Worm (Caenorhabditis elegans) whole organism, young adult: ENCODE results near the gene cec-1.

Source experiments
- B0035.1 ChIP-seq: sonication (generic microtip); optimal IDR thresholded peaks from 2 replicates; lab custom pipeline; 2016; ENCODE audit warnings: missing genetic modification characterization, mild to moderate bottlenecking, missing compliant biosample characterization, missing genotype, missing genetic modification reagents
- C17E4.6 ChIP-seq: fragments of 200-800 bp; sonication (Bioruptor generic); IDR thresholded peaks from 2 replicates; pipeline ENCODE4 v1.3.6; 2022; ENCODE audit warnings: missing genetic modification reagents, missing genetic modification characterization, missing compliant biosample characterization
- F22D6.2 ChIP-seq: sonication (generic microtip); optimal IDR thresholded peaks from 2 replicates; lab custom pipeline; 2016; ENCODE audit warnings: mild to moderate bottlenecking, missing genetic modification characterization, missing compliant biosample characterization
- F23B12.7 ChIP-seq: sonication (generic microtip); optimal IDR thresholded peaks from 2 replicates; lab custom pipeline; 2017; ENCODE audit warnings: missing genetic modification characterization, mild to moderate bottlenecking, missing compliant biosample characterization, antibody characterized with exemption, moderate library complexity; ENCODE audit not compliant: insufficient read depth
- F33H1.4 ChIP-seq: fragments of 200-800 bp; sonication (Bioruptor generic); IDR thresholded peaks from 2 replicates; pipeline ENCODE4 v1.3.6; 2022; ENCODE audit warnings: missing genetic modification reagents, missing genetic modification characterization, missing compliant biosample characterization
- F37B4.10 ChIP-seq: fragments of 200-800 bp; sonication (Bioruptor generic); IDR thresholded peaks from 2 replicates; pipeline ENCODE4 v1.3.6; 2022; ENCODE audit warnings: missing genetic modification characterization, missing compliant biosample characterization
- F57A8.1 ChIP-seq: fragments of 200-800 bp; sonication (Bioruptor generic); optimal IDR thresholded peaks from 2 replicates; lab custom pipeline; 2018; ENCODE audit warnings: mild to moderate bottlenecking, missing genetic modification characterization, moderate library complexity, missing compliant biosample characterization
- K11D2.4 ChIP-seq: fragments of 200-800 bp; sonication (Bioruptor generic); IDR thresholded peaks from 2 replicates; pipeline ENCODE4 v1.3.6; 2022; ENCODE audit warnings: missing genetic modification reagents, missing genetic modification characterization, missing compliant biosample characterization
- K12H6.12 ChIP-seq: fragments of 200-800 bp; sonication (Bioruptor generic); optimal IDR thresholded peaks from 2 replicates; lab custom pipeline; 2018; ENCODE audit warnings: mild to moderate bottlenecking, missing genetic modification characterization, missing compliant biosample characterization
- T26A5.8 ChIP-seq: sonication (generic microtip); optimal IDR thresholded peaks from 2 replicates; lab custom pipeline; 2016; ENCODE audit warnings: missing genetic modification characterization, missing compliant biosample characterization
- Y53G8AR.9 ChIP-seq: fragments of 200-800 bp; sonication (Bioruptor generic); conservative IDR thresholded peaks from 2 replicates; pipeline ENCODE4 v1.3.6; 2022; ENCODE audit warnings: missing genetic modification reagents, missing genetic modification characterization, missing compliant biosample characterization
- Y56A3A.18 ChIP-seq: fragments of 200-800 bp; sonication (Bioruptor generic); IDR thresholded peaks from 2 replicates; pipeline ENCODE4 v1.3.6; 2022; ENCODE audit warnings: missing genetic modification reagents, missing genetic modification characterization, missing compliant biosample characterization
- Y67H2A.10 ChIP-seq: fragments of 200-800 bp; sonication (Bioruptor generic); conservative IDR thresholded peaks from 2 replicates; pipeline ENCODE4 v1.3.6; 2022; ENCODE audit warnings: missing genetic modification reagents, missing genetic modification characterization, missing compliant biosample characterization
- akir-1 ChIP-seq: fragments of 200-800 bp; sonication (Bioruptor generic); optimal IDR thresholded peaks from 2 replicates; lab custom pipeline; 2018; ENCODE audit warnings: mild to moderate bottlenecking, missing genetic modification characterization, moderate library complexity, missing compliant biosample characterization
- ccch-3 ChIP-seq: fragments of 200-800 bp; sonication (Bioruptor generic); optimal IDR thresholded peaks from 2 replicates; lab custom pipeline; 2018; ENCODE audit warnings: mild to moderate bottlenecking, missing genetic modification characterization, missing compliant biosample characterization
- ceh-79 ChIP-seq: sonication (generic microtip); optimal IDR thresholded peaks from 2 replicates; lab custom pipeline; 2017; ENCODE audit warnings: mild to moderate bottlenecking, missing genetic modification characterization, missing compliant biosample characterization
- efl-1 ChIP-seq: fragments of 150-350 bp; optimal IDR thresholded peaks from 2 replicates; lab custom pipeline; 2014; ENCODE audit warnings: missing biosample characterization, missing genetic modification reagents, missing genetic modification characterization
- egl-44 ChIP-seq: fragments of 200-800 bp; sonication (Bioruptor generic); IDR thresholded peaks from 2 replicates; pipeline ENCODE4 v1.3.6; 2022; ENCODE audit warnings: missing genetic modification reagents, missing genetic modification characterization, missing compliant biosample characterization
- egrh-3 ChIP-seq: fragments of 200-800 bp; sonication (Bioruptor generic); IDR thresholded peaks from 2 replicates; pipeline ENCODE4 v1.3.6; 2022; ENCODE audit warnings: missing genetic modification reagents, missing genetic modification characterization, missing compliant biosample characterization
- ets-4 ChIP-seq: fragments of 200-800 bp; sonication (Bioruptor generic); optimal IDR thresholded peaks from 2 replicates; lab custom pipeline; 2018; ENCODE audit warnings: mild to moderate bottlenecking, missing genetic modification characterization, missing compliant biosample characterization
- fkh-3 ChIP-seq: sonication (generic microtip); optimal IDR thresholded peaks from 2 replicates; lab custom pipeline; 2016; ENCODE audit warnings: mild to moderate bottlenecking, missing genetic modification characterization, missing compliant biosample characterization
- him-1 ChIP-seq: sonication (generic microtip); optimal IDR thresholded peaks from 2 replicates; lab custom pipeline; 2016; ENCODE audit warnings: missing genotype, missing genetic modification reagents, missing genetic modification characterization, missing compliant biosample characterization
- hlh-26 ChIP-seq: fragments of 200-800 bp; sonication (Bioruptor generic); conservative IDR thresholded peaks from 2 replicates; pipeline ENCODE4 v1.3.6; 2022; ENCODE audit warnings: missing genetic modification reagents, missing genetic modification characterization, missing compliant biosample characterization
- hrde-1 ChIP-seq: sonication (generic microtip); optimal IDR thresholded peaks from 2 replicates; lab custom pipeline; 2016; ENCODE audit warnings: missing genetic modification characterization, mild to moderate bottlenecking, missing compliant biosample characterization, moderate library complexity, missing genotype, missing genetic modification reagents, borderline replicate concordance
- let-607 ChIP-seq, 2 experiments: fragments of 200-800 bp in 1 of 2; sonication (Bioruptor generic) in 1 of 2; sonication (generic microtip) in 1 of 2; optimal IDR thresholded peaks; 2 replicates each; lab custom pipeline; 2016 to 2018; ENCODE audit warnings: mild to moderate bottlenecking in 2 of 2, missing compliant biosample characterization in 2 of 2, missing genetic modification characterization in 2 of 2, moderate library complexity in 2 of 2, missing genotype in 1 of 2
- lin-26 ChIP-seq: fragments of 200-800 bp; sonication (Bioruptor generic); IDR thresholded peaks from 2 replicates; pipeline ENCODE4 v1.3.6; 2022; ENCODE audit warnings: missing genetic modification reagents, missing genetic modification characterization, missing compliant biosample characterization
- lin-40 ChIP-seq: sonication (generic microtip); optimal IDR thresholded peaks from 2 replicates; lab custom pipeline; 2016; ENCODE audit warnings: missing genetic modification characterization, mild to moderate bottlenecking, missing compliant biosample characterization, missing genotype, missing genetic modification reagents
- lin-54 ChIP-seq: fragments of 200-800 bp; sonication (Bioruptor generic); optimal IDR thresholded peaks from 2 replicates; lab custom pipeline; 2018; ENCODE audit warnings: mild to moderate bottlenecking, missing genetic modification characterization, missing compliant biosample characterization
- lsl-1 ChIP-seq: fragments of 200-800 bp; sonication (Bioruptor generic); optimal IDR thresholded peaks from 2 replicates; lab custom pipeline; 2018; ENCODE audit warnings: mild to moderate bottlenecking, missing genetic modification characterization, moderate library complexity, missing compliant biosample characterization
- madf-10 ChIP-seq: sonication (generic microtip); optimal IDR thresholded peaks from 2 replicates; lab custom pipeline; 2016; ENCODE audit warnings: mild to moderate bottlenecking, missing genetic modification characterization, missing compliant biosample characterization
- madf-3 ChIP-seq: fragments of 200-800 bp; sonication (Bioruptor generic); IDR thresholded peaks from 2 replicates; pipeline ENCODE4 v1.3.6; 2022; ENCODE audit warnings: missing genetic modification reagents, missing genetic modification characterization, missing compliant biosample characterization
- madf-6 ChIP-seq: fragments of 200-800 bp; sonication (Bioruptor generic); IDR thresholded peaks from 2 replicates; pipeline ENCODE4 v1.3.6; 2022; ENCODE audit warnings: missing genetic modification reagents, missing genetic modification characterization, missing compliant biosample characterization
- madf-8 ChIP-seq: fragments of 200-800 bp; sonication (Bioruptor generic); conservative IDR thresholded peaks from 2 replicates; pipeline ENCODE4 v1.3.6; 2022; ENCODE audit warnings: missing genetic modification reagents, missing genetic modification characterization, missing compliant biosample characterization
- nfyb-1 ChIP-seq: fragments of 200-800 bp; sonication (Bioruptor generic); IDR thresholded peaks from 2 replicates; pipeline ENCODE4 v1.3.6; 2022; ENCODE audit warnings: missing genetic modification reagents, missing genetic modification characterization, missing compliant biosample characterization
- nhr-120 ChIP-seq: fragments of 200-800 bp; sonication (Bioruptor generic); IDR thresholded peaks from 2 replicates; pipeline ENCODE4 v1.3.6; 2022; ENCODE audit warnings: missing genetic modification characterization, missing compliant biosample characterization
- nhr-90 ChIP-seq: sonication (generic microtip); optimal IDR thresholded peaks from 2 replicates; lab custom pipeline; 2016; ENCODE audit warnings: missing genotype, mild to moderate bottlenecking, missing genetic modification characterization, missing compliant biosample characterization
- pbrm-1 ChIP-seq: fragments of 200-800 bp; sonication (Bioruptor generic); IDR thresholded peaks from 2 replicates; pipeline ENCODE4 v1.3.6; 2022; ENCODE audit warnings: missing genetic modification reagents, missing genetic modification characterization, missing compliant biosample characterization
- rcor-1 ChIP-seq: fragments of 200-800 bp; sonication (Bioruptor generic); IDR thresholded peaks from 2 replicates; pipeline ENCODE4 v1.3.6; 2022; ENCODE audit warnings: missing genetic modification reagents, missing genetic modification characterization, missing compliant biosample characterization
- repo-1 ChIP-seq: sonication (generic microtip); optimal IDR thresholded peaks from 2 replicates; lab custom pipeline; 2017; ENCODE audit warnings: mild to moderate bottlenecking, missing genetic modification characterization, missing compliant biosample characterization
- somi-1 ChIP-seq: fragments of 200-800 bp; sonication (Bioruptor generic); optimal IDR thresholded peaks from 2 replicates; lab custom pipeline; 2018; ENCODE audit warnings: mild to moderate bottlenecking, missing genetic modification characterization, missing compliant biosample characterization
- tbx-9 ChIP-seq: sonication (generic microtip); optimal IDR thresholded peaks from 2 replicates; lab custom pipeline; 2016; ENCODE audit warnings: borderline replicate concordance, missing genetic modification characterization, inconsistent platforms, missing compliant biosample characterization
- unc-62 ChIP-seq: fragments of 150-350 bp; optimal IDR thresholded peaks from 2 replicates; lab custom pipeline; 2014; ENCODE audit warnings: missing biosample characterization, missing genetic modification reagents, missing genetic modification characterization
- xnd-1 ChIP-seq: sonication (generic microtip); optimal IDR thresholded peaks from 2 replicates; lab custom pipeline; 2016; ENCODE audit warnings: missing genotype, missing genetic modification reagents, missing genetic modification characterization, missing compliant biosample characterization
- zfh-2 ChIP-seq: fragments of 200-800 bp; sonication (Bioruptor generic); conservative IDR thresholded peaks from 2 replicates; pipeline ENCODE4 v1.3.6; 2022; ENCODE audit warnings: missing genetic modification reagents, missing genetic modification characterization, missing compliant biosample characterization
- zim-3 ChIP-seq: sonication (generic microtip); optimal IDR thresholded peaks from 2 replicates; lab custom pipeline; 2017; ENCODE audit warnings: mild to moderate bottlenecking, missing genetic modification characterization, moderate library complexity, missing compliant biosample characterization
- ztf-18 ChIP-seq: sonication (generic microtip); optimal IDR thresholded peaks from 2 replicates; lab custom pipeline; 2016; ENCODE audit warnings: missing genotype, mild to moderate bottlenecking, missing genetic modification characterization, missing compliant biosample characterization
- ztf-22 ChIP-seq: fragments of 200-800 bp; sonication (Bioruptor generic); optimal IDR thresholded peaks from 2 replicates; lab custom pipeline; 2018; ENCODE audit warnings: mild to moderate bottlenecking, missing genetic modification characterization, moderate library complexity, missing compliant biosample characterization
- ztf-26 ChIP-seq: sonication (generic microtip); optimal IDR thresholded peaks from 2 replicates; lab custom pipeline; 2017; ENCODE audit warnings: missing genetic modification characterization, missing compliant biosample characterization
- ztf-28 ChIP-seq: fragments of 200-800 bp; sonication (Bioruptor generic); IDR thresholded peaks from 2 replicates; pipeline ENCODE4 v1.3.6; 2022; ENCODE audit warnings: missing genetic modification reagents, missing genetic modification characterization, missing compliant biosample characterization

cec-1 gene

ce11 chrIII:8411976-8412375 is 14.2 kb upstream of the cec-1 start (continued):
- TF ChIP-seq B0035.1 (tag; lab: Kevin White, UChicago) (no peak), K11D2.4 (GFP tag; lab: Robert Waterston, UW) (0 out of 2 replicates have a peak, but pooled peaks have one; percentile 25), somi-1 (GFP tag; lab: Kevin White, UChicago) (no peak), ztf-26 (tag; lab: Kevin White, UChicago) (no peak), ceh-79 (tag; lab: Kevin White, UChicago) (no peak), akir-1 (GFP tag; lab: Kevin White, UChicago) (no peak), F57A8.1 (GFP tag; lab: Kevin White, UChicago) (no peak), lin-40 (tag; lab: Kevin White, UChicago) (peak; percentile 41), efl-1 (GFP tag; lab: Kevin White, UChicago) (no peak), lsl-1 (GFP tag; lab: Kevin White, UChicago) (no peak), Y56A3A.18 (0 out of 2 replicates have a peak, but pooled peaks have one; percentile 48), ccch-3 (GFP tag; lab: Kevin White, UChicago) (no peak), nhr-90 (tag; lab: Kevin White, UChicago) (no peak), xnd-1 (tag; lab: Kevin White, UChicago) (no peak), madf-6 (GFP tag; lab: Robert Waterston, UW) (peak; percentile 32; the same call in 1 of the 2 replicates), madf-8 (GFP tag; lab: Robert Waterston, UW) (no peak), F23B12.7 (tag; lab: Kevin White, UChicago) (peak; percentile 13), T26A5.8 (no peak), ztf-28 (GFP tag; lab: Robert Waterston, UW) (no peak), lin-26 (GFP tag; lab: Robert Waterston, UW) (no peak), hrde-1 (tag; lab: Kevin White, UChicago) (no peak), nhr-120 (no peak), Y67H2A.10 (GFP tag; lab: Robert Waterston, UW) (no peak), ztf-18 (peak; percentile 62), zfh-2 (GFP tag; lab: Robert Waterston, UW) (no peak), madf-3 (no peak), madf-10 (tag; lab: Kevin White, UChicago) (peak; percentile 3), F22D6.2 (tag; lab: Kevin White, UChicago) (no peak), F33H1.4 (GFP tag; lab: Robert Waterston, UW) (no peak), nfyb-1 (GFP tag; lab: Robert Waterston, UW) (0 out of 2 replicates have a peak, but pooled peaks have one; percentile 43), fkh-3 (tag; lab: Kevin White, UChicago) (no peak), repo-1 (tag; lab: Kevin White, UChicago) (no peak), pbrm-1 (GFP tag; lab: Robert Waterston, UW) (no peak), Y53G8AR.9 (no peak), ztf-22 (GFP tag; lab: Kevin White, UChicago) (no peak), rcor-1 (no peak), let-607 (tag; optimal IDR thresholded peaks at IDR 0.05; lab: Kevin White, UChicago) (peak; percentile 10 to 15), F37B4.10 (no peak), egl-44 (GFP tag; lab: Robert Waterston, UW) (no peak), ets-4 (GFP tag; lab: Kevin White, UChicago) (no peak), tbx-9 (no peak), him-1 (tag; lab: Kevin White, UChicago) (peak; percentile 6), unc-62 (GFP tag; lab: Kevin White, UChicago) (no peak), zim-3 (tag; lab: Kevin White, UChicago) (no peak), K12H6.12 (tag; lab: Kevin White, UChicago) (peak; percentile 67), C17E4.6 (GFP tag; lab: Robert Waterston, UW) (no peak), lin-54 (GFP tag; lab: Kevin White, UChicago) (peak; percentile 35), egrh-3 (GFP tag; lab: Robert Waterston, UW) (peak; percentile 23; the same call in 1 of the 2 replicates), hlh-26 (GFP tag; lab: Robert Waterston, UW) (no peak)
